Fruit fly (Drosophila melanogaster) whole organism, prepupa: ENCODE results near the gene CG6204.

ENCODE experiments used
- CG11294 ChIP-seq: fragments of 200-800 bp; sonication (Bioruptor generic); IDR thresholded peaks from 2 replicates; pipeline ENCODE4 v1.3.6; 2022; ENCODE audit warnings: missing biosample characterization, missing genetic modification characterization
- salr ChIP-seq, 2 experiments: fragments of 200-800 bp; sonication (Bioruptor generic); optimal IDR thresholded peaks; 3 replicates each; lab custom pipeline; 2016 to 2018; ENCODE audit warnings: missing biosample characterization in 2 of 2, missing genetic modification characterization in 2 of 2, mild to moderate bottlenecking in 1 of 2

DNA sequence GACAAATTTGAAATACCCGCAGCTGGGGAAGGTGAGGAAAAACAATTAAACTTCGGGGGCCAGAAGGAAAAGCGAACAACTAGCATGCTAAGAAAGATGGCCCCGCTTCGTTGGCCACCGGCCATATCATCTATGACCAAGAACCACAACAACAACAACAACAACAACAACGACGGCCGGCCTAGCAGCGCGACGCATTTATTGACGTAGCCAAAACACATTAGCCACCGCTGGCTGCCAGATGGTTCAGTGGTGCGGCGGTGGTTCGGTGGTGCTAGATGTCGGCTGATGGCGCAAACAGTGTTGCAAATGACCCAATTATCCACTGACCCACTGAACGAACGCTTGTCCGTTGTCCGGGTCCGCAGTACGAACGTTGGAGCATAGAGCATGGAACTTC is 20.0 kb downstream of the CG6204 start:
- TF ChIP-seq CG11294 (GFP tag; lab: Robert Waterston, UW) (no peak), salr (GFP tag; optimal IDR thresholded peaks at IDR 0.05; lab: Kevin White, UChicago) (no peak)
